Worm (Caenorhabditis elegans): ENCODE data around the gene F48G7.10.

- no peak for TF ChIP-seq fkh-10 (GFP tag; optimal IDR thresholded peaks at IDR 0.05)
- TF ChIP-seq snpc-4 (tag; optimal IDR thresholded peaks at IDR 0.05): no peak
- TF ChIP-seq ZK546.5 (tag; optimal IDR thresholded peaks at IDR 0.05): no peak
- no peak for TF ChIP-seq pha-4 (tag; optimal IDR thresholded peaks at IDR 0.05)
- no peak for TF ChIP-seq nhr-76 (tag; optimal IDR thresholded peaks at IDR 0.05)
- no peak for TF ChIP-seq ztf-11 (tag; optimal IDR thresholded peaks at IDR 0.05)
- TF ChIP-seq ceh-82 (tag; optimal IDR thresholded peaks at IDR 0.05): no peak
- TF ChIP-seq nhr-23 (tag; optimal IDR thresholded peaks at IDR 0.05): no peak
- TF ChIP-seq elt-3 (tag; optimal IDR thresholded peaks at IDR 0.05): no peak
- no peak for TF ChIP-seq unc-62 (GFP tag; optimal IDR thresholded peaks at IDR 0.05)
- no peak for TF ChIP-seq R02D3.7 (tag; optimal IDR thresholded peaks at IDR 0.05)
These were observed 36.1 kb downstream of the F48G7.10 start for ce11 chrV:598626-599025.
